Fruit fly (Drosophila melanogaster): ENCODE data around the gene CG2604.

CG2604 gene

DNA sequence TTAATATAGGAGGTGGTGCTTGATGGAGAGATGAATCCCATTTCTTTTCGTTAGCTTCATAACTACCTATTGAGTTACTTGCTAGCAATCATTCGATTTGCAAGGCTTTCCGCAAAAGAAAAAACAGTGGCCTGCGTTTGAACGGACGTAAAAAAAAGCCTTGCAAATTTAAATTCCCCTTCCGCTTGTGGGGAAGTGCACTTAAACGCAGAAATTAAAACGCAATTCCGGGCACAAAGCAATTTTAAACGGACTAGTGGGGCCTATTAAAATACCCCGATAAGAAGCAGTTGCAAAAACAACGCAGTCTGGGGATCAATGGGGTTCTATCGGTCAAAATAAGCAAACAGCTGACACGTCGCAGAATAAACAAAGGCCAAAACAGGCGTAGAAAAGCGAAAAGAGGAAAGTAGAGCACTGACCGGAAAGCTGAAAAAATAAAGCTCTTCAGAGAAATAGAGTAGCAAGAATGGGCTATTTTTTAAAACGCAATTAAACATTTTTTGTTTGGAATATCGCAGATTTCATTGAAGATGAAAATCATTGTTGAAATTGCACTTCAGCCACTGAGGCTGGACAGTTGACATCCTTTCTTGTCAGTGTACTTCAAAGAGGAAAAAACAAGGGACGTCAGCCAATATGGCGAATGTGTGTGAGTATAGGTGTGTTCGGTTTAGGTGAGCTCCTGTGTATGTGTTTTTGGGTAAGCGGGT lies 27.5 kb upstream of the CG2604 start (continued):
- TF ChIP-seq Dref (GFP tag; IDR thresholded peaks at IDR 0.05) = no peak
- TF ChIP-seq cad (GFP tag; optimal IDR thresholded peaks at IDR 0.05) = no peak
- TF ChIP-seq zfh2 (GFP tag; optimal IDR thresholded peaks at IDR 0.05) = peak; percentile 24
- TF ChIP-seq CG1792 (GFP tag; optimal IDR thresholded peaks at IDR 0.05) = no peak
- no peak for TF ChIP-seq pan (optimal IDR thresholded peaks at IDR 0.05)
- peak in 1 of 2 experiments; percentile 27 for TF ChIP-seq pan (GFP tag; optimal IDR thresholded peaks at IDR 0.05 in 1 of 2, IDR thresholded peaks at IDR 0.05 in 1 of 2)
- 0 out of 2 replicates have a peak, but pooled peaks have one; percentile 10 for TF ChIP-seq Ada2b (GFP tag; IDR thresholded peaks at IDR 0.05)
- peak; percentile 13 for TF ChIP-seq lilli (GFP tag; optimal IDR thresholded peaks at IDR 0.05)
- TF ChIP-seq dpn (GFP tag; optimal IDR thresholded peaks at IDR 0.05) = peak; percentile 11 to 21
- TF ChIP-seq Antp (GFP tag; optimal IDR thresholded peaks at IDR 0.05) = peak; percentile 41
- peak; percentile 8 for TF ChIP-seq CG9727 (GFP tag; optimal IDR thresholded peaks at IDR 0.05)
- no peak for TF ChIP-seq nau (GFP tag; optimal IDR thresholded peaks at IDR 0.05)
- TF ChIP-seq CG17328 (GFP tag; IDR thresholded peaks at IDR 0.05) = 0 out of 2 replicates have a peak, but pooled peaks have one; percentile 19
- TF ChIP-seq Drgx (GFP tag; IDR thresholded peaks at IDR 0.05) = peak; percentile 46
- peak; percentile 1 for TF ChIP-seq CG12155 (GFP tag; optimal IDR thresholded peaks at IDR 0.05)
- TF ChIP-seq row (GFP tag; IDR thresholded peaks at IDR 0.05) = peak; percentile 35
- peak; percentile 72 for TF ChIP-seq phol (tag; optimal IDR thresholded peaks at IDR 0.05)
- peak; percentile 30 for TF ChIP-seq Side (GFP tag; optimal IDR thresholded peaks at IDR 0.05)
- peak; percentile 39 for TF ChIP-seq Chrac-16 (GFP tag; optimal IDR thresholded peaks at IDR 0.05)
- peak; percentile 26 for TF ChIP-seq CG15269 (tag; optimal IDR thresholded peaks at IDR 0.05)
- TF ChIP-seq mam (GFP tag; optimal IDR thresholded peaks at IDR 0.05) = peak; percentile 28
- no peak for TF ChIP-seq hkb (optimal IDR thresholded peaks at IDR 0.05)
- TF ChIP-seq hkb (GFP tag; IDR thresholded peaks at IDR 0.05) = peak; percentile 34; the same call in 1 of the 2 replicates
- TF ChIP-seq sqz (GFP tag; optimal IDR thresholded peaks at IDR 0.05) = peak; percentile 27
- peak; percentile 46 for TF ChIP-seq Med (GFP tag)
- TF ChIP-seq CG4424 (GFP tag; optimal IDR thresholded peaks at IDR 0.05) = peak; percentile 7
- TF ChIP-seq Gug (GFP tag; IDR thresholded peaks at IDR 0.05) = 0 out of 4 replicates have a peak, but pooled peaks have one; percentile 22
- TF ChIP-seq dm (GFP tag; optimal IDR thresholded peaks at IDR 0.05) = no peak
- peak; percentile 21 for TF ChIP-seq CG17359 (tag; optimal IDR thresholded peaks at IDR 0.05)
- peak; percentile 20 for TF ChIP-seq tio (GFP tag; optimal IDR thresholded peaks at IDR 0.05)
- TF ChIP-seq CG1603 (tag; optimal IDR thresholded peaks at IDR 0.05) = peak; percentile 16
- TF ChIP-seq oc (tag; optimal IDR thresholded peaks at IDR 0.05) = no peak
- no peak for TF ChIP-seq CG12219 (GFP tag; optimal IDR thresholded peaks at IDR 0.05)
- peak; percentile 1 for TF ChIP-seq CG30403 (GFP tag; optimal IDR thresholded peaks at IDR 0.05)
- no peak for TF ChIP-seq fd102C (GFP tag; optimal IDR thresholded peaks at IDR 0.05)
- no peak for TF ChIP-seq tup (GFP tag; optimal IDR thresholded peaks at IDR 0.05)
- peak; percentile 2 for TF ChIP-seq eyg (GFP tag; optimal IDR thresholded peaks at IDR 0.05)
- TF ChIP-seq nerfin-2 (GFP tag; IDR thresholded peaks at IDR 0.05; ENCODE audit: partially characterized antibody) = no peak
- TF ChIP-seq CG11504 (tag; optimal IDR thresholded peaks at IDR 0.05) = peak; percentile 5
- peak; percentile 28 for TF ChIP-seq ind (GFP tag; optimal IDR thresholded peaks at IDR 0.05)
- TF ChIP-seq pho (GFP tag; optimal IDR thresholded peaks at IDR 0.05) = peak; percentile 9
- no peak for TF ChIP-seq jigr1 (GFP tag; IDR thresholded peaks at IDR 0.05)
- peak; percentile 58 for TF ChIP-seq lab (GFP tag; optimal IDR thresholded peaks at IDR 0.05)
- peak; percentile 11 for TF ChIP-seq CG13624 (GFP tag; optimal IDR thresholded peaks at IDR 0.05)
- peak; percentile 22 for TF ChIP-seq CG7786 (GFP tag; optimal IDR thresholded peaks at IDR 0.05)
- TF ChIP-seq ara (GFP tag; IDR thresholded peaks at IDR 0.05) = peak; percentile 37; the same call in 1 of the 2 replicates
- 0 out of 3 replicates have a peak, but pooled peaks have one; percentile 15 for TF ChIP-seq Dbx (GFP tag; IDR thresholded peaks at IDR 0.05)
